Worm (Caenorhabditis elegans): ENCODE results near the gene zip-5.

DNA sequence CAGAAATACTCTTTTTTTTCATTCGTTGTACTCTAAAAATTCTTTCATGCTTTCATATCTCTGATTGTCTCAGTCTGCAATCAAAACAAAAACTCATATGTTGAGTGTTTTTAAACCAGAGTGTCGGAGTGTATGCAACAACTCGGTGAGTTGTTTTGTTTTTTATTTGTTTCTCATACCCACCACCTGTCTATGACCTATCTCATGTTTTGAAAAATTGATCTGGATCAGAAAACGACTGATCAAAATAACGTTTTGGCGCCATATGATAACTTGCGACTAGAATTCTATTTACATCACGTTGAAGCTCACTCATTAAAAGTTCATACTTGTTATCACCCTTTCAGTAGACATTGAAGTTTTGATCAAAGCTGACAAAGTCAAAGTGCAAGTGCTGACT is 34.4 kb downstream of the zip-5 start:
- TF ChIP-seq unc-62 (GFP tag; optimal IDR thresholded peaks at IDR 0.05) (no peak), jun-1 (tag; optimal IDR thresholded peaks at IDR 0.05) (no peak), ama-1 (optimal IDR thresholded peaks at IDR 0.05) (no peak), elt-2 (tag; optimal IDR thresholded peaks at IDR 0.05) (no peak), ztf-11 (tag; optimal IDR thresholded peaks at IDR 0.05) (no peak), nhr-77 (tag; optimal IDR thresholded peaks at IDR 0.05) (no peak), unc-39 (tag; optimal IDR thresholded peaks at IDR 0.05) (no peak), tbx-2 (tag; optimal IDR thresholded peaks at IDR 0.05) (no peak), zag-1 (tag; optimal IDR thresholded peaks at IDR 0.05) (no peak), nhr-11 (tag; optimal IDR thresholded peaks at IDR 0.05) (no peak), nfya-1 (tag; optimal IDR thresholded peaks at IDR 0.05; ENCODE audit: insufficient read depth) (no peak), pha-4 (tag; optimal IDR thresholded peaks at IDR 0.05) (no peak), nhr-23 (tag; optimal IDR thresholded peaks at IDR 0.05) (no peak)
